Worm (Caenorhabditis elegans): ENCODE data around the gene srj-8.

ce11 chrV:3281523-3281922 is 33.9 kb downstream of the srj-8 start, which contains the start of gene T28A11.25:
- TF ChIP-seq unc-62 (GFP tag; optimal IDR thresholded peaks at IDR 0.05 in 1 of 2) (no peak), unc-62 (tag; optimal IDR thresholded peaks at IDR 0.05) (no peak), pha-4 (GFP tag; IDR thresholded peaks at IDR 0.05) (no peak), pha-4 (tag; optimal IDR thresholded peaks at IDR 0.05) (no peak), unc-39 (tag; optimal IDR thresholded peaks at IDR 0.05) (no peak), ama-1 (optimal IDR thresholded peaks at IDR 0.05) (no peak), rbr-2 (tag; optimal IDR thresholded peaks at IDR 0.05) (no peak), fos-1 (tag; optimal IDR thresholded peaks at IDR 0.05) (no peak)
